Worm (Caenorhabditis elegans) whole organism, L4 larva: ENCODE measurements around the gene nemp-1.

ENCODE experiments used
- D1046.2 ChIP-seq: fragments of 200-800 bp; sonication (Bioruptor generic); IDR thresholded peaks from 2 replicates; pipeline ENCODE4 v1.3.6; 2022; ENCODE audit warnings: missing genetic modification characterization, missing compliant biosample characterization
- F26F4.8 ChIP-seq: fragments of 200-800 bp; sonication (Bioruptor generic); conservative IDR thresholded peaks from 2 replicates; pipeline ENCODE4 v1.3.6; 2022; ENCODE audit warnings: missing genetic modification characterization, missing compliant biosample characterization
- F44E2.7 ChIP-seq: fragments of 200-800 bp; sonication (Bioruptor generic); IDR thresholded peaks from 2 replicates; pipeline ENCODE4 v2.1.2; 2022; ENCODE audit warnings: missing genetic modification characterization, missing compliant biosample characterization
- F49E8.2 ChIP-seq: sonication (generic microtip); optimal IDR thresholded peaks from 2 replicates; lab custom pipeline; 2016; ENCODE audit warnings: missing compliant biosample characterization, mild to moderate bottlenecking, missing genetic modification characterization, borderline replicate concordance
- T26A8.4 ChIP-seq: fragments of 200-800 bp; sonication (Bioruptor generic); IDR thresholded peaks from 2 replicates; pipeline ENCODE4 v1.3.6; 2022; ENCODE audit warnings: missing genetic modification characterization, missing compliant biosample characterization
- Y105C5A.15 ChIP-seq: fragments of 200-800 bp; sonication (Bioruptor generic); IDR thresholded peaks from 2 replicates; pipeline ENCODE4 v1.3.6; 2022; ENCODE audit warnings: missing genetic modification characterization, missing compliant biosample characterization
- aha-1 ChIP-seq: fragments of 150-350 bp; peaks from one replicate; lab custom pipeline; 2014; ENCODE audit warnings: missing biosample characterization, missing genetic modification characterization
- arid-1 ChIP-seq: fragments of 200-800 bp; sonication (Bioruptor generic); conservative IDR thresholded peaks from 2 replicates; pipeline ENCODE4 v1.3.6; 2022; ENCODE audit warnings: missing genetic modification reagents, missing genetic modification characterization, missing compliant biosample characterization
- ceh-44 ChIP-seq: fragments of 200-800 bp; sonication (Bioruptor generic); IDR thresholded peaks from 2 replicates; pipeline ENCODE4 v1.3.6; 2022; ENCODE audit warnings: missing genetic modification reagents, missing genetic modification characterization, missing compliant biosample characterization
- cey-2 ChIP-seq: sonication (generic microtip); optimal IDR thresholded peaks from 3 replicates; lab custom pipeline; 2017; ENCODE audit warnings: missing genetic modification characterization, mild to moderate bottlenecking, missing compliant biosample characterization, antibody characterized with exemption, borderline replicate concordance; ENCODE audit not compliant: insufficient read depth
- dmd-6 ChIP-seq: fragments of 200-800 bp; sonication (Bioruptor generic); IDR thresholded peaks from 2 replicates; pipeline ENCODE4 v1.3.6; 2022; ENCODE audit warnings: missing genetic modification reagents, missing genetic modification characterization, missing compliant biosample characterization
- dmd-8 ChIP-seq: fragments of 200-800 bp; sonication (Bioruptor generic); IDR thresholded peaks from 2 replicates; pipeline ENCODE4 v1.3.6; 2022; ENCODE audit warnings: missing genetic modification characterization, missing compliant biosample characterization
- dpl-1 ChIP-seq: fragments of 150-350 bp; optimal IDR thresholded peaks from 2 replicates; lab custom pipeline; 2014; ENCODE audit warnings: missing biosample characterization, missing genetic modification reagents, missing genetic modification characterization
- gei-8 ChIP-seq: fragments of 200-800 bp; sonication (Bioruptor generic); optimal IDR thresholded peaks from 2 replicates; lab custom pipeline; 2018; ENCODE audit warnings: mild to moderate bottlenecking, missing genetic modification characterization, missing compliant biosample characterization
- hlh-11 ChIP-seq: fragments of 200-800 bp; sonication (Bioruptor generic); optimal IDR thresholded peaks from 2 replicates; lab custom pipeline; 2018; ENCODE audit warnings: mild to moderate bottlenecking, missing genetic modification characterization, missing compliant biosample characterization
- hlh-30 ChIP-seq: sonication (generic microtip); optimal IDR thresholded peaks from 2 replicates; lab custom pipeline; 2017; ENCODE audit warnings: antibody characterized with exemption, mild to moderate bottlenecking, missing genetic modification characterization, missing compliant biosample characterization; ENCODE audit not compliant: insufficient read depth
- jun-1 ChIP-seq: fragments of 150-350 bp; optimal IDR thresholded peaks from 2 replicates; lab custom pipeline; 2014; ENCODE audit warnings: missing biosample characterization, missing genetic modification reagents, missing genetic modification characterization
- lim-7 ChIP-seq: fragments of 200-800 bp; sonication (Bioruptor generic); IDR thresholded peaks from 2 replicates; pipeline ENCODE4 v1.3.6; 2022; ENCODE audit warnings: missing genetic modification characterization, missing compliant biosample characterization
- lin-38 ChIP-seq: fragments of 200-800 bp; sonication (Bioruptor generic); IDR thresholded peaks from 2 replicates; pipeline ENCODE4 v1.3.6; 2022; ENCODE audit warnings: missing genetic modification reagents, missing genetic modification characterization, missing compliant biosample characterization
- lsy-2 ChIP-seq, 2 experiments: fragments of 150-350 bp in 1 of 2; sonication (generic microtip) in 1 of 2; optimal IDR thresholded peaks; 2 replicates each; lab custom pipeline; 2014 to 2017; ENCODE audit warnings: missing biosample characterization in 2 of 2, missing genetic modification characterization in 2 of 2
- mdt-29 ChIP-seq: fragments of 200-800 bp; sonication (Bioruptor generic); IDR thresholded peaks from 2 replicates; pipeline ENCODE4 v1.3.6; 2022; ENCODE audit warnings: missing genetic modification reagents, missing genetic modification characterization, missing compliant biosample characterization
- mep-1 ChIP-seq: fragments of 150-350 bp; sonication (generic microtip); optimal IDR thresholded peaks from 3 replicates; lab custom pipeline; 2014; ENCODE audit warnings: missing biosample characterization, missing genetic modification characterization
- mes-2 ChIP-seq: sonication (generic microtip); optimal IDR thresholded peaks from 2 replicates; lab custom pipeline; 2016; ENCODE audit warnings: missing genotype, mild to moderate bottlenecking, missing genetic modification characterization, missing compliant biosample characterization; ENCODE audit not compliant: poor library complexity, severe bottlenecking
- mxl-2 ChIP-seq: fragments of 200-800 bp; sonication (Bioruptor generic); conservative IDR thresholded peaks from 2 replicates; pipeline ENCODE4 v1.3.6; 2022; ENCODE audit warnings: missing genetic modification reagents, missing genetic modification characterization, missing compliant biosample characterization
- nhr-102 ChIP-seq: sonication (generic microtip); optimal IDR thresholded peaks from 2 replicates; lab custom pipeline; 2016; ENCODE audit warnings: mild to moderate bottlenecking, missing genetic modification characterization, moderate library complexity, missing compliant biosample characterization
- nhr-11 ChIP-seq: fragments of 150-350 bp; optimal IDR thresholded peaks from 2 replicates; lab custom pipeline; 2014; ENCODE audit warnings: missing biosample characterization, missing genetic modification characterization
- nhr-25 ChIP-seq: sonication (generic microtip); optimal IDR thresholded peaks from 2 replicates; lab custom pipeline; 2017; ENCODE audit warnings: missing genetic modification characterization, mild to moderate bottlenecking, missing compliant biosample characterization, antibody characterized with exemption, moderate library complexity, borderline replicate concordance; ENCODE audit not compliant: insufficient read depth
- nhr-28 ChIP-seq: fragments of 150-350 bp; optimal IDR thresholded peaks from 2 replicates; lab custom pipeline; 2014; ENCODE audit warnings: missing biosample characterization, missing genetic modification characterization
- nhr-6 ChIP-seq: fragments of 150-350 bp; optimal IDR thresholded peaks from 2 replicates; lab custom pipeline; 2014; ENCODE audit warnings: missing biosample characterization, missing genetic modification characterization
- nhr-76 ChIP-seq: fragments of 150-350 bp; optimal IDR thresholded peaks from 2 replicates; lab custom pipeline; 2014; ENCODE audit warnings: missing biosample characterization, missing genetic modification characterization
- php-3 ChIP-seq: fragments of 200-800 bp; sonication (Bioruptor generic); IDR thresholded peaks from 2 replicates; pipeline ENCODE4 v1.3.6; 2022; ENCODE audit warnings: missing genetic modification reagents, missing genetic modification characterization, missing compliant biosample characterization
- set-16 ChIP-seq: fragments of 200-800 bp; sonication (Bioruptor generic); IDR thresholded peaks from 2 replicates; pipeline ENCODE4 v1.3.6; 2022; ENCODE audit warnings: missing genetic modification reagents, missing genetic modification characterization, missing compliant biosample characterization
- skn-1 ChIP-seq: fragments of 150-350 bp; optimal IDR thresholded peaks from 2 replicates; lab custom pipeline; 2014; ENCODE audit warnings: missing biosample characterization, missing genetic modification characterization
- snpc-4 ChIP-seq: fragments of 150-350 bp; optimal IDR thresholded peaks from 2 replicates; lab custom pipeline; 2014; ENCODE audit warnings: missing biosample characterization, missing genetic modification characterization
- spr-3 ChIP-seq: fragments of 200-800 bp; sonication (Bioruptor generic); optimal IDR thresholded peaks from 2 replicates; lab custom pipeline; 2018; ENCODE audit warnings: mild to moderate bottlenecking, missing genetic modification characterization, missing compliant biosample characterization
- unc-130 ChIP-seq: sonication (generic microtip); optimal IDR thresholded peaks from 2 replicates; lab custom pipeline; 2016; ENCODE audit warnings: missing genetic modification reagents, missing genetic modification characterization, missing compliant biosample characterization
- unc-62 ChIP-seq, 3 experiments: fragments of 150-350 bp in 1 of 3; sonication (generic microtip); optimal IDR thresholded peaks in 2 of 3; peaks in 1 of 3; 1 replicate in 1 of 3; 2 replicates in 2 of 3; lab custom pipeline; 2014 to 2017; ENCODE audit warnings: missing biosample characterization in 3 of 3, missing genetic modification characterization in 3 of 3, missing genetic modification reagents in 3 of 3, missing genotype in 1 of 3
- zag-1 ChIP-seq: fragments of 150-350 bp; optimal IDR thresholded peaks from 2 replicates; lab custom pipeline; 2014; ENCODE audit warnings: missing biosample characterization, missing genetic modification characterization
- zfp-2 ChIP-seq: sonication (generic microtip); optimal IDR thresholded peaks from 2 replicates; lab custom pipeline; 2016; ENCODE audit warnings: mild to moderate bottlenecking, missing genetic modification characterization, missing compliant biosample characterization
- ztf-11 ChIP-seq: fragments of 150-350 bp; optimal IDR thresholded peaks from 2 replicates; lab custom pipeline; 2014; ENCODE audit warnings: missing biosample characterization, missing genetic modification characterization

nemp-1 gene

DNA sequence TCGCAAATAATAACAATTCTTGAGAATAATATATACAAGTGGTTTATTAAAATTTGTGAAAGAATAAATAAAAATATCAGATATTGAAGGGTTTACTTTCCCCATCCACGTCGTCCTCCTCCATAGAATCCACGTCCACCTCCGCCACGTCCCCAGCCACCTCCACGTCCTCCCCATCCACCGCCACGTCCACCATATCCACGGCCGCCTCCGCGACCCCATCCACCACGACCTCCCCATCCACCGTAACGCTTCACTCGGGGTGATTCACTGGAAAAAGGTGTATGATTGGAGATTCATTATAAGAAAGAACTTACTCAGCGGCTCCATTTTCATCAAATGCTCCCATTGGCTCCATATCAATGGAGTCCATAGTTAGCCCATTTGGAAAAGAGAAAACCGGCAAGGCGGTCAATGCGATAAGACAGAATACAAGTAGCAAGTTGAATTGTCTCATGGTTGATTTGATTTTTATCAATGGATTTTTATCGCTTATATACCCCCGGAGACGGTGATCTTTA, 14.0 kb downstream of the nemp-1 start, which contains the start of gene nlp-32:
Gene nlp-32 (minus strand): TSS at position 471 of the 521 bp plus-strand sequence.
- TF ChIP-seq set-16 (peak; percentile 79), php-3 (GFP tag; lab: Robert Waterston, UW) (no peak)

DNA sequence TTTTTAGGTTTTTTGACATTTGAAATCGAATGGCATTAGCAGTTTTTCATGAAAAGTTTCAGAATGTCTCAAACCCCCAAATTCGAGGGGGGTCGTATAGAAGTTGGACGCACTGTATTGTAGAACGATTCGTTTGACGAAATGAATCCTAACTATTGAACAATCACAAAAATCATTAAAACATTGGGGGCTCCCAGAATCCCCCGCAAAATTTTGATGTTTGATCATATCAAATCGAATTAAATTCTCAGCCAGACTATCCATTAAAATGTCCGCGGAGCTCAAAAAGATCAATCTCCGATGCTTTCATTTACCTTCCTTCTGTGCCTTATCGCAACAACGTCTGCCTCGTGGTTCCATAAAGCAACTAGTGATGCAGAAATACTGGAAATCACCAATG, 16.3 kb downstream of the nemp-1 start, which contains the start of gene F30H5.5:
Gene F30H5.5 (plus strand): TSS at position 301 of the 400 bp plus-strand sequence.
- TF ChIP-seq zfp-2 (no peak), hlh-11 (no peak), nhr-28 (tag; lab: Kevin White, UChicago) (no peak), T26A8.4 (GFP tag; lab: Robert Waterston, UW) (no peak), gei-8 (no peak), ztf-11 (no peak), set-16 (no peak)
- TF ChIP-seq, all 104 proteins: peak for 0

DNA sequence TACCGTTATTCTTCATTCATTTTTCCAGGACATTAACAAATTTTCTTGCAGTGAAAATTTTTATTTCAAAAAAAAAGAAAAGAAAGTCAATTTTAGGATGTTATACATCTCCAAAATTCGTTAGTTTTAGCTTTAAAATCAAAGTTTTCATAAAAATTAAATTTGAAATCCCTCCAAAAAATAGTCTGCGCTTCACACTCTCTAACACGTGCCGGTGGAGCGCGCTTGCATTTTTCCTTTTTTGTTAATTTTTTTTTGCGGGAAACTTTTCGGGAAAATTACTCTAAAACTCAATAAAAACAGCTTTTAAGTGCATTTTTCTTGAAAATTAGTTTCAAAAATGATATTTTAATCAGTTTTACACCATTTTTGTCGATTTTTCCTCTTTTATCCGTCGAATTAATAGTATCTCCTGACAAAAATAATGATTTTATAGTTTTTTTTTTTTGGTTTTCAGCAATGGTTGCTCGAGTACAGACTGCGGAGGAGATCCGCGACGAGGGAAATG, 19.0 kb downstream of the nemp-1 start, which contains the start of gene unc-45:
Gene unc-45 (plus strand): TSS at position 458 of the 508 bp plus-strand sequence.
- TF ChIP-seq hlh-30 (peak; percentile 50), lin-38 (peak; percentile 92), mdt-29 (GFP tag; lab: Robert Waterston, UW) (no peak), dpl-1 (peak; percentile 88), Y105C5A.15 (no peak), D1046.2 (GFP tag; lab: Robert Waterston, UW) (no peak), aha-1 (peak; percentile 14), skn-1 (tag; lab: Kevin White, UChicago) (no peak), spr-3 (GFP tag; lab: Kevin White, UChicago) (no peak), mes-2 (tag; lab: Kevin White, UChicago) (peak; percentile 46), F26F4.8 (GFP tag; lab: Robert Waterston, UW) (no peak), snpc-4 (tag; lab: Kevin White, UChicago) (no peak), F49E8.2 (no peak), F44E2.7 (GFP tag; lab: Robert Waterston, UW) (no peak), zag-1 (tag; lab: Kevin White, UChicago) (no peak), mep-1 (peak; percentile 30), nhr-25 (tag; lab: Kevin White, UChicago) (no peak), arid-1 (no peak), lsy-2 (tag; optimal IDR thresholded peaks at IDR 0.05; lab: Kevin White, UChicago) (peak in 1 of 2 experiments; percentile 58), jun-1 (no peak), unc-130 (GFP tag; lab: Kevin White, UChicago) (no peak), ceh-44 (GFP tag; lab: Robert Waterston, UW) (no peak), nhr-6 (tag; lab: Kevin White, UChicago) (peak; percentile 26), dmd-6 (no peak), nhr-102 (tag; lab: Kevin White, UChicago) (no peak), cey-2 (tag; lab: Kevin White, UChicago) (no peak), nhr-11 (tag; lab: Kevin White, UChicago) (no peak), lim-7 (GFP tag; lab: Robert Waterston, UW) (no peak), unc-62 (GFP tag; optimal IDR thresholded peaks at IDR 0.05 in 1 of 2; lab: Kevin White, UChicago) (peak in 1 of 2 experiments; percentile 7), unc-62 (tag; optimal IDR thresholded peaks at IDR 0.05; lab: Kevin White, UChicago) (no peak), dmd-8 (no peak), nhr-76 (tag; lab: Kevin White, UChicago) (no peak), mxl-2 (GFP tag; lab: Robert Waterston, UW) (no peak)
